Worm (Caenorhabditis elegans): Measurements from ENCODE around the gene slr-2.
A peak's percentile ranks its signal among the peaks of the same experiment; 100 is the strongest.

The slr-2 gene

ce11 chrV:18086783-18087182 lies at the start of gene slr-2:
Gene slr-2, plus strand, starts transcription at chrV:18087123.
- TF ChIP-seq xbp-1 (tag; optimal IDR thresholded peaks at IDR 0.05) (peak; percentile 56), tbx-2 (tag; optimal IDR thresholded peaks at IDR 0.05) (peak; percentile 49), fkh-4 (tag; optimal IDR thresholded peaks at IDR 0.05; ENCODE audit: borderline replicate concordance) (no peak), grh-1 (GFP tag; IDR thresholded peaks at IDR 0.05) (no peak), zag-1 (tag; optimal IDR thresholded peaks at IDR 0.05) (no peak), C16A3.4 (tag; optimal IDR thresholded peaks at IDR 0.05) (peak; percentile 40), ceh-82 (tag; optimal IDR thresholded peaks at IDR 0.05) (peak; percentile 43 to 77 (median 51)), lin-15B (tag; optimal IDR thresholded peaks at IDR 0.05) (peak; percentile 18), efl-3 (GFP tag; optimal IDR thresholded peaks at IDR 0.05) (no peak), snu-23 (GFP tag; optimal IDR thresholded peaks at IDR 0.05) (peak; percentile 66), nhr-84 (tag; optimal IDR thresholded peaks at IDR 0.05) (no peak), hlh-4 (tag; optimal IDR thresholded peaks at IDR 0.05) (no peak), pqm-1 (tag; optimal IDR thresholded peaks at IDR 0.05) (no peak), nhr-19 (GFP tag; conservative IDR thresholded peaks at IDR 0.05) (no peak), elt-3 (tag; optimal IDR thresholded peaks at IDR 0.05) (no peak), nhr-28 (tag; optimal IDR thresholded peaks at IDR 0.05) (no peak), fkh-8 (tag; optimal IDR thresholded peaks at IDR 0.05) (peak; percentile 17), egl-27 (tag; optimal IDR thresholded peaks at IDR 0.05) (no peak), fkh-10 (GFP tag; optimal IDR thresholded peaks at IDR 0.05) (no peak), jun-1 (tag; optimal IDR thresholded peaks at IDR 0.05) (no peak), nhr-12 (tag; optimal IDR thresholded peaks at IDR 0.05) (no peak), ets-5 (GFP tag; IDR thresholded peaks at IDR 0.05) (no peak), ama-1 (optimal IDR thresholded peaks at IDR 0.05) (no peak), nhr-71 (tag; optimal IDR thresholded peaks at IDR 0.05) (no peak), hpl-2 (GFP tag; optimal IDR thresholded peaks at IDR 0.05) (peak; percentile 17), zip-4 (GFP tag; optimal IDR thresholded peaks at IDR 0.05) (no peak), sup-37 (GFP tag; optimal IDR thresholded peaks at IDR 0.05) (no peak), C34B4.2 (tag; optimal IDR thresholded peaks at IDR 0.05) (no peak), lsy-2 (tag; optimal IDR thresholded peaks at IDR 0.05) (peak; percentile 49 to 80), elt-2 (tag; optimal IDR thresholded peaks at IDR 0.05) (no peak), ceh-88 (GFP tag; IDR thresholded peaks at IDR 0.05) (no peak), sptf-1 (tag; optimal IDR thresholded peaks at IDR 0.05) (no peak), egl-13 (tag; optimal IDR thresholded peaks at IDR 0.05) (no peak), ztf-11 (tag; optimal IDR thresholded peaks at IDR 0.05) (no peak), mep-1 (tag; optimal IDR thresholded peaks at IDR 0.05) (peak; percentile 69), efl-1 (optimal IDR thresholded peaks at IDR 0.05) (peak; percentile 98 to 100), efl-1 (GFP tag; optimal IDR thresholded peaks at IDR 0.05 in 1 of 2) (peak; percentile 99 to 100), unc-62 (GFP tag; optimal IDR thresholded peaks at IDR 0.05) (no peak), unc-30 (tag; optimal IDR thresholded peaks at IDR 0.05) (peak; percentile 9), aha-1 (tag; optimal IDR thresholded peaks at IDR 0.05) (no peak), tlp-1 (tag; optimal IDR thresholded peaks at IDR 0.05) (no peak), unc-98 (GFP tag; IDR thresholded peaks at IDR 0.05) (no peak), rnt-1 (tag; optimal IDR thresholded peaks at IDR 0.05) (no peak), lin-35 (GFP tag; optimal IDR thresholded peaks at IDR 0.05) (peak; percentile 96 to 98), mef-2 (tag; optimal IDR thresholded peaks at IDR 0.05) (no peak), pag-3 (tag; optimal IDR thresholded peaks at IDR 0.05; ENCODE audit: borderline replicate concordance, insufficient read depth) (no peak), aly-2 (tag; optimal IDR thresholded peaks at IDR 0.05) (peak; percentile 13), unc-130 (tag; optimal IDR thresholded peaks at IDR 0.05) (peak; percentile 43), mdl-1 (tag; optimal IDR thresholded peaks at IDR 0.05) (peak in 1 of 2 experiments; percentile 11), ces-1 (GFP tag; optimal IDR thresholded peaks at IDR 0.05) (no peak), nhr-11 (tag; optimal IDR thresholded peaks at IDR 0.05) (no peak), nhr-85 (tag) (peak; percentile 37), isw-1 (GFP tag; IDR thresholded peaks at IDR 0.05) (peak; percentile 27; the same call in 1 of the 2 replicates), nhr-20 (tag; optimal IDR thresholded peaks at IDR 0.05) (no peak), irx-1 (tag; optimal IDR thresholded peaks at IDR 0.05) (peak; percentile 1)
